Worm (Caenorhabditis elegans): ENCODE data around the gene xol-1.

Gene xol-1

DNA sequence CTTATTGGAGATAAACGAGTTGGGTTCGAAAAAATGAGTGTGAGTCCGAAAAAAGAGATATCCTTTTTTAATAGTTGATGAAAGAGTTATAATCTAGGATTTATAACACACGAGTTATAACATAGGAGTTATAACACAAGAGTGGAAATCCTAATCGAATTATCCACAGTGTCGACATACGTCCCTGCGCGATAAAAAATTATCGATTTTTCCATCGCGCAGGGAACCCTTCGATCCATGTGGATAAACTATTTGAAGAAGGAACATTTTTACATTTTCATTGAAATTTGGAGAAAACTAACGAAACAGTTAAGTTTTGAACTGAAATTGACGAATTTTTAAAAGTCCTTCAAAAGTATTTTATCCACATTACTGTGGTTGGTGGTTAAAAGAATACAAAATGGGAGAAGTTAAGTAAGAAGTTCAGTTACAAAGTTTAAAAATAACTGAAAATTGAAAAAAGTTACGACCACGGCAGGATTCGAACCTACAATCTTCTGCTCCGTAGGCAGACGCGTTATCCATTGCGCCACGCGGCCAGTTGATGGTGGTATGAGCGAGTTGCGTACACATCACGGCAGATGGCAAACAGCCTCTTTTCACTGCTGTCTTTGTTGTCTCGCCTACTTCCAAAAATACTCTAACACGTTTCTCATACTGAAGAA, 4.8 kb upstream of the xol-1 start (continued):
- TF ChIP-seq lin-35 (GFP tag; optimal IDR thresholded peaks at IDR 0.05), result peak in 2 of 3 experiments; percentile 93 to 98
- no peak for TF ChIP-seq hlh-12 (tag; optimal IDR thresholded peaks at IDR 0.05)
- TF ChIP-seq K12H6.12 (tag; optimal IDR thresholded peaks at IDR 0.05), result peak; percentile 95
- TF ChIP-seq him-1 (tag; optimal IDR thresholded peaks at IDR 0.05), result peak; percentile 95
- TF ChIP-seq bed-2 (GFP tag; IDR thresholded peaks at IDR 0.05), result peak; percentile 45; the same call in 1 of the 2 replicates
- peak; percentile 1 for TF ChIP-seq tbx-9 (tag; optimal IDR thresholded peaks at IDR 0.05; ENCODE audit: borderline replicate concordance)
- TF ChIP-seq madf-8 (GFP tag; conservative IDR thresholded peaks at IDR 0.05), result no peak
- peak; percentile 57; the same call in 1 of the 2 replicates for TF ChIP-seq Y53F4B.3 (GFP tag; IDR thresholded peaks at IDR 0.05)
- peak; percentile 100 for TF ChIP-seq lin-40 (tag; optimal IDR thresholded peaks at IDR 0.05)
- TF ChIP-seq chd-7 (tag; optimal IDR thresholded peaks at IDR 0.05), result peak; percentile 96
- TF ChIP-seq F57C9.4 (tag; optimal IDR thresholded peaks at IDR 0.05), result peak; percentile 74
- TF ChIP-seq ceh-100 (GFP tag; IDR thresholded peaks at IDR 0.05), result peak; percentile 55; the same call in 1 of the 2 replicates
- no peak for TF ChIP-seq Y79H2A.3 (GFP tag; conservative IDR thresholded peaks at IDR 0.05)
- TF ChIP-seq mel-28 (tag; optimal IDR thresholded peaks at IDR 0.05; ENCODE audit: borderline replicate concordance), result peak; percentile 15
- peak; percentile 68 for TF ChIP-seq snpc-4 (GFP tag; optimal IDR thresholded peaks at IDR 0.05)
- TF ChIP-seq snpc-4 (tag; optimal IDR thresholded peaks at IDR 0.05), result peak; percentile 69 to 87 (median 81)
- no peak for TF ChIP-seq sea-2 (GFP tag; IDR thresholded peaks at IDR 0.05)
- TF ChIP-seq nhr-90 (tag; optimal IDR thresholded peaks at IDR 0.05), result peak; percentile 96
- TF ChIP-seq ets-4 (GFP tag; optimal IDR thresholded peaks at IDR 0.05), result peak; percentile 92
- peak; percentile 97 for TF ChIP-seq B0261.1 (tag; optimal IDR thresholded peaks at IDR 0.05)
- no peak; the same call in 1 of the 2 replicates for TF ChIP-seq attf-3 (GFP tag; conservative IDR thresholded peaks at IDR 0.05)
- peak; percentile 97 for TF ChIP-seq tbp1 (GFP tag; optimal IDR thresholded peaks at IDR 0.05)
- TF ChIP-seq snpc-1.3 (tag; optimal IDR thresholded peaks at IDR 0.05; ENCODE audit: insufficient read depth), result peak; percentile 8
- peak; percentile 91 for TF ChIP-seq ccch-3 (GFP tag; optimal IDR thresholded peaks at IDR 0.05)
- peak; percentile 10 for TF ChIP-seq dpl-1 (GFP tag; optimal IDR thresholded peaks at IDR 0.05)
- peak; percentile 85 for TF ChIP-seq lsy-27 (tag; optimal IDR thresholded peaks at IDR 0.05; ENCODE audit: borderline replicate concordance, insufficient read depth)
- no peak for TF ChIP-seq hlh-26 (GFP tag; conservative IDR thresholded peaks at IDR 0.05)
- peak; percentile 36 for TF ChIP-seq fkh-3 (tag; optimal IDR thresholded peaks at IDR 0.05)
- TF ChIP-seq nhr-80 (tag; optimal IDR thresholded peaks at IDR 0.05), result peak; percentile 89
- TF ChIP-seq Y67H2A.10 (GFP tag; conservative IDR thresholded peaks at IDR 0.05), result no peak
- TF ChIP-seq nfya-1 (tag; optimal IDR thresholded peaks at IDR 0.05; ENCODE audit: borderline replicate concordance, insufficient read depth), result no peak
- TF ChIP-seq bed-1 (GFP tag; IDR thresholded peaks at IDR 0.05), result no peak
- peak; percentile 34 for TF ChIP-seq snpc-1.1 (tag; optimal IDR thresholded peaks at IDR 0.05; ENCODE audit: insufficient read depth)
- TF ChIP-seq lir-1 (GFP tag; conservative IDR thresholded peaks at IDR 0.05), result peak; percentile 72
- TF ChIP-seq nhr-179 (tag; optimal IDR thresholded peaks at IDR 0.05), result peak; percentile 88
- peak; percentile 67 for TF ChIP-seq cebp-1 (GFP tag; IDR thresholded peaks at IDR 0.05)
- TF ChIP-seq cebp-1 (tag; optimal IDR thresholded peaks at IDR 0.05), result peak; percentile 97
- peak; percentile 96 for TF ChIP-seq dox-1 (GFP tag; IDR thresholded peaks at IDR 0.05)
- TF ChIP-seq somi-1 (GFP tag; optimal IDR thresholded peaks at IDR 0.05), result peak; percentile 97
- TF ChIP-seq snpc-3.4 (tag; optimal IDR thresholded peaks at IDR 0.05), result peak; percentile 45
- no peak for TF ChIP-seq xnd-1 (tag; optimal IDR thresholded peaks at IDR 0.05)
- 0 out of 2 replicates have a peak, but pooled peaks have one; percentile 5 for TF ChIP-seq B0019.2 (GFP tag; conservative IDR thresholded peaks at IDR 0.05)
- peak; percentile 49 for TF ChIP-seq F57A8.1 (GFP tag; optimal IDR thresholded peaks at IDR 0.05)
- TF ChIP-seq unc-62 (GFP tag; optimal IDR thresholded peaks at IDR 0.05), result peak; percentile 60
- TF ChIP-seq lin-26 (GFP tag; IDR thresholded peaks at IDR 0.05), result peak; percentile 97
- TF ChIP-seq sdz-38 (tag; optimal IDR thresholded peaks at IDR 0.05), result no peak

Data from whole organism, young adult.